Worm (Caenorhabditis elegans) whole organism, L4 larva: ENCODE measurements around the gene ZK1248.20.

ENCODE experiments used
- D1046.2 ChIP-seq: fragments of 200-800 bp; sonication (Bioruptor generic); IDR thresholded peaks from 2 replicates; pipeline ENCODE4 v1.3.6; 2022; ENCODE audit warnings: missing genetic modification characterization, missing compliant biosample characterization
- F26F4.8 ChIP-seq: fragments of 200-800 bp; sonication (Bioruptor generic); conservative IDR thresholded peaks from 2 replicates; pipeline ENCODE4 v1.3.6; 2022; ENCODE audit warnings: missing genetic modification characterization, missing compliant biosample characterization
- F49E8.2 ChIP-seq: sonication (generic microtip); optimal IDR thresholded peaks from 2 replicates; lab custom pipeline; 2016; ENCODE audit warnings: missing compliant biosample characterization, mild to moderate bottlenecking, missing genetic modification characterization, borderline replicate concordance
- Y105C5A.15 ChIP-seq: fragments of 200-800 bp; sonication (Bioruptor generic); IDR thresholded peaks from 2 replicates; pipeline ENCODE4 v1.3.6; 2022; ENCODE audit warnings: missing genetic modification characterization, missing compliant biosample characterization
- Y48G9A.11 ChIP-seq: fragments of 200-800 bp; sonication (Bioruptor generic); IDR thresholded peaks from 2 replicates; pipeline ENCODE4 v1.3.6; 2022; ENCODE audit warnings: missing genetic modification reagents, missing genetic modification characterization, missing compliant biosample characterization
- Y5F2A.4 ChIP-seq: fragments of 200-800 bp; sonication (Bioruptor generic); optimal IDR thresholded peaks from 2 replicates; lab custom pipeline; 2018; ENCODE audit warnings: mild to moderate bottlenecking, missing genetic modification characterization, missing compliant biosample characterization
- ZK546.5 ChIP-seq, 2 experiments: sonication (generic microtip); optimal IDR thresholded peaks; 2 replicates each; lab custom pipeline; 2017; ENCODE audit warnings: missing biosample characterization in 2 of 2, missing genetic modification characterization in 2 of 2
- ama-1 ChIP-seq: fragments of 150-350 bp; optimal IDR thresholded peaks from 2 replicates; lab custom pipeline; 2014; ENCODE audit warnings: inconsistent platforms, mixed read lengths
- attf-4 ChIP-seq: sonication (generic microtip); optimal IDR thresholded peaks from 3 replicates; lab custom pipeline; 2017; ENCODE audit warnings: missing biosample characterization, missing genetic modification characterization
- ceh-28 ChIP-seq: fragments of 150-350 bp; optimal IDR thresholded peaks from 2 replicates; lab custom pipeline; 2014; ENCODE audit warnings: missing biosample characterization, missing genetic modification reagents, missing genetic modification characterization
- ceh-32 ChIP-seq: sonication (generic microtip); optimal IDR thresholded peaks from 2 replicates; lab custom pipeline; 2016; ENCODE audit warnings: mild to moderate bottlenecking, missing genetic modification characterization, missing compliant biosample characterization; ENCODE audit not compliant: poor library complexity
- ceh-44 ChIP-seq: fragments of 200-800 bp; sonication (Bioruptor generic); IDR thresholded peaks from 2 replicates; pipeline ENCODE4 v1.3.6; 2022; ENCODE audit warnings: missing genetic modification reagents, missing genetic modification characterization, missing compliant biosample characterization
- ces-1 ChIP-seq: fragments of 150-350 bp; sonication (generic microtip); optimal IDR thresholded peaks from 4 replicates; lab custom pipeline; 2014; ENCODE audit warnings: missing biosample characterization, missing genetic modification reagents, missing genetic modification characterization
- ctbp-1 ChIP-seq: fragments of 200-800 bp; sonication (Bioruptor generic); IDR thresholded peaks from 2 replicates; pipeline ENCODE4 v1.3.6; 2022; ENCODE audit warnings: missing genetic modification reagents, missing genetic modification characterization, missing compliant biosample characterization
- daf-16 ChIP-seq, 3 experiments: sonication (generic microtip); optimal IDR thresholded peaks; 2 replicates each; lab custom pipeline; 2016 to 2017; ENCODE audit warnings: missing genetic modification characterization in 3 of 3, missing genetic modification reagents in 3 of 3, mild to moderate bottlenecking in 2 of 3, missing compliant biosample characterization in 2 of 3, missing biosample characterization in 1 of 3, moderate library complexity in 1 of 3
- dmd-6 ChIP-seq: fragments of 200-800 bp; sonication (Bioruptor generic); IDR thresholded peaks from 2 replicates; pipeline ENCODE4 v1.3.6; 2022; ENCODE audit warnings: missing genetic modification reagents, missing genetic modification characterization, missing compliant biosample characterization
- dve-1 ChIP-seq: sonication (generic microtip); optimal IDR thresholded peaks from 2 replicates; lab custom pipeline; 2017; ENCODE audit warnings: antibody characterized with exemption, mild to moderate bottlenecking, missing genetic modification characterization, missing compliant biosample characterization; ENCODE audit not compliant: insufficient read depth
- egl-27 ChIP-seq: sonication (generic microtip); optimal IDR thresholded peaks from 3 replicates; lab custom pipeline; 2017; ENCODE audit warnings: missing biosample characterization, missing genetic modification reagents, missing genetic modification characterization
- fkh-10 ChIP-seq: fragments of 150-350 bp; optimal IDR thresholded peaks from 2 replicates; lab custom pipeline; 2014; ENCODE audit warnings: missing biosample characterization, missing genetic modification reagents, missing genetic modification characterization
- gei-8 ChIP-seq: fragments of 200-800 bp; sonication (Bioruptor generic); optimal IDR thresholded peaks from 2 replicates; lab custom pipeline; 2018; ENCODE audit warnings: mild to moderate bottlenecking, missing genetic modification characterization, missing compliant biosample characterization
- hlh-11 ChIP-seq: fragments of 200-800 bp; sonication (Bioruptor generic); optimal IDR thresholded peaks from 2 replicates; lab custom pipeline; 2018; ENCODE audit warnings: mild to moderate bottlenecking, missing genetic modification characterization, missing compliant biosample characterization
- hlh-30 ChIP-seq: sonication (generic microtip); optimal IDR thresholded peaks from 2 replicates; lab custom pipeline; 2017; ENCODE audit warnings: antibody characterized with exemption, mild to moderate bottlenecking, missing genetic modification characterization, missing compliant biosample characterization; ENCODE audit not compliant: insufficient read depth
- hmg-1.1 ChIP-seq: fragments of 200-800 bp; sonication (Bioruptor generic); IDR thresholded peaks from 2 replicates; pipeline ENCODE4 v1.3.6; 2022; ENCODE audit warnings: missing genetic modification reagents, missing genetic modification characterization, missing compliant biosample characterization
- lin-1 ChIP-seq: fragments of 200-800 bp; sonication (Bioruptor generic); IDR thresholded peaks from 2 replicates; pipeline ENCODE4 v1.3.6; 2022; ENCODE audit warnings: missing genetic modification reagents, missing genetic modification characterization, missing compliant biosample characterization
- lin-29 ChIP-seq: fragments of 200-800 bp; sonication (Bioruptor generic); IDR thresholded peaks from 2 replicates; pipeline ENCODE4 v1.3.6; 2022; ENCODE audit warnings: missing genetic modification reagents, missing genetic modification characterization, missing compliant biosample characterization
- madf-9 ChIP-seq: fragments of 200-800 bp; sonication (Bioruptor generic); conservative IDR thresholded peaks from 2 replicates; pipeline ENCODE4 v1.3.6; 2022; ENCODE audit warnings: missing genetic modification reagents, missing genetic modification characterization, missing compliant biosample characterization
- mdl-1 ChIP-seq, 2 experiments: fragments of 150-350 bp in 1 of 2; sonication (generic microtip) in 1 of 2; optimal IDR thresholded peaks; 2 replicates each; lab custom pipeline; 2014 to 2017; ENCODE audit warnings: missing biosample characterization in 2 of 2, missing genetic modification characterization in 2 of 2
- mep-1 ChIP-seq: fragments of 150-350 bp; sonication (generic microtip); optimal IDR thresholded peaks from 3 replicates; lab custom pipeline; 2014; ENCODE audit warnings: missing biosample characterization, missing genetic modification characterization
- mxl-3 ChIP-seq: fragments of 200-800 bp; sonication (Bioruptor generic); optimal IDR thresholded peaks from 2 replicates; lab custom pipeline; 2018; ENCODE audit warnings: mild to moderate bottlenecking, missing genetic modification characterization, missing compliant biosample characterization
- nhr-11 ChIP-seq: fragments of 150-350 bp; optimal IDR thresholded peaks from 2 replicates; lab custom pipeline; 2014; ENCODE audit warnings: missing biosample characterization, missing genetic modification characterization
- nhr-237 ChIP-seq: sonication (generic microtip); optimal IDR thresholded peaks from 2 replicates; lab custom pipeline; 2017; ENCODE audit warnings: missing biosample characterization, missing genetic modification characterization
- nhr-25 ChIP-seq: sonication (generic microtip); optimal IDR thresholded peaks from 2 replicates; lab custom pipeline; 2017; ENCODE audit warnings: missing genetic modification characterization, mild to moderate bottlenecking, missing compliant biosample characterization, antibody characterized with exemption, moderate library complexity, borderline replicate concordance; ENCODE audit not compliant: insufficient read depth
- nhr-28 ChIP-seq: fragments of 150-350 bp; optimal IDR thresholded peaks from 2 replicates; lab custom pipeline; 2014; ENCODE audit warnings: missing biosample characterization, missing genetic modification characterization
- nhr-41 ChIP-seq: fragments of 200-800 bp; sonication (Bioruptor generic); IDR thresholded peaks from 2 replicates; pipeline ENCODE4 v1.3.6; 2022; ENCODE audit warnings: missing genetic modification reagents, missing genetic modification characterization, missing compliant biosample characterization
- nhr-77 ChIP-seq: fragments of 150-350 bp; optimal IDR thresholded peaks from 2 replicates; lab custom pipeline; 2014; ENCODE audit warnings: missing biosample characterization, missing genetic modification characterization
- php-3 ChIP-seq: fragments of 200-800 bp; sonication (Bioruptor generic); IDR thresholded peaks from 2 replicates; pipeline ENCODE4 v1.3.6; 2022; ENCODE audit warnings: missing genetic modification reagents, missing genetic modification characterization, missing compliant biosample characterization
- pqm-1 ChIP-seq: sonication (generic microtip); optimal IDR thresholded peaks from 2 replicates; lab custom pipeline; 2017; ENCODE audit warnings: missing biosample characterization, missing genetic modification characterization
- snpc-1.2 ChIP-seq: fragments of 200-800 bp; sonication (Bioruptor generic); IDR thresholded peaks from 2 replicates; pipeline ENCODE4 v1.3.6; 2022; ENCODE audit warnings: missing genetic modification reagents, missing genetic modification characterization, missing compliant biosample characterization
- unc-130 ChIP-seq: sonication (generic microtip); optimal IDR thresholded peaks from 2 replicates; lab custom pipeline; 2016; ENCODE audit warnings: missing genetic modification reagents, missing genetic modification characterization, missing compliant biosample characterization
- unc-62 ChIP-seq, 3 experiments: fragments of 150-350 bp in 1 of 3; sonication (generic microtip); optimal IDR thresholded peaks in 2 of 3; peaks in 1 of 3; 1 replicate in 1 of 3; 2 replicates in 2 of 3; lab custom pipeline; 2014 to 2017; ENCODE audit warnings: missing biosample characterization in 3 of 3, missing genetic modification characterization in 3 of 3, missing genetic modification reagents in 3 of 3, missing genotype in 1 of 3
- zag-1 ChIP-seq: fragments of 150-350 bp; optimal IDR thresholded peaks from 2 replicates; lab custom pipeline; 2014; ENCODE audit warnings: missing biosample characterization, missing genetic modification characterization

ZK1248.20 gene

DNA sequence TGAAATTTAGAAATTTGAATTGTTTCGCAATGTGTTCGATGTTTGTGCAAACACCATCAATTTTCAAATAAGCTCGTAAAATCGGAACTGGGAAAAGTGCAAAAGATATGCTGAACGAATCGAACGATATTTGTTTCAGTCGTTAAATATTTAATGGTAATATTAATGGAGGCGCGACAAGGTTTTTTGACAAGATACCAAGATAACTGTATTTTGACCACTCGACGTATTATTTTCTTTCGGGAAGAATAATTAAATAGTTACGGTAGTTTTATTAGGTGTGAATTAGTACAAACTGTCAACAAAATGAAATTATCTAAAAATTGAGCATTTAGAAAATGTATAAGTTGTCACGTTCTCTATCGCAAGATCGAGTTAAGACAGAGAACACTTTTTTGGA, 12.2 kb upstream of the ZK1248.20 start (continued):
- TF ChIP-seq unc-62 (GFP tag; optimal IDR thresholded peaks at IDR 0.05 in 1 of 2; lab: Kevin White, UChicago) (no peak), unc-62 (tag; optimal IDR thresholded peaks at IDR 0.05; lab: Kevin White, UChicago) (no peak), nhr-237 (tag; lab: Kevin White, UChicago) (no peak), mep-1 (tag; lab: Kevin White, UChicago) (no peak), nhr-11 (tag; lab: Kevin White, UChicago) (no peak), Y105C5A.15 (GFP tag; lab: Robert Waterston, UW) (no peak), nhr-28 (tag; lab: Kevin White, UChicago) (no peak), ces-1 (no peak)

DNA sequence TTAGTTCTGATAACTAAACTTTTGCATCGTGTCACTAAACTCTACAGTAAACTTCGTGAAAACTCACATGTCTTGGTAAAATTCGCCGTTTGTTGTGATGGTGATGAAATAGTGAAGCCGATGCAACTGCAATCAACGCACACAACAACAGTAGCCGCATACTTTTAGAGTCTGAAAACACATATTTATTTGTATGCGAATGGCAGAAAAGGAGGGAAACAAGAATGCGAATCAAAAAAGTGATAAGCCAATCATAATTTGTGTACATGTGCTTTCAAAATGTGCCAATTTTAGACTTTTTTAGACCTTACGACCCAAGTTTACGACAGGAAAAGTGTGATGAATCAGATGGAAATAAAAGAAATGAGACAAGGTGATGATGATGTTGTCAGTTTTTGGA, 11.1 kb upstream of the ZK1248.20 start, which contains the start of gene K05F1.10:
Gene K05F1.10, minus strand, starts transcription at position 171 of the 400 bp plus-strand sequence.
- no peak for TF ChIP-seq egl-27
- TF ChIP-seq pqm-1, result peak; percentile 19
- no peak for TF ChIP-seq lin-29 (GFP tag; lab: Robert Waterston, UW)
- TF ChIP-seq snpc-1.2 (GFP tag; lab: Robert Waterston, UW), result no peak
- peak; percentile 4 for TF ChIP-seq dve-1
- peak; percentile 45 for TF ChIP-seq hlh-30
- no peak for TF ChIP-seq daf-16 (GFP tag; optimal IDR thresholded peaks at IDR 0.05; lab: Kevin White, UChicago)
- TF ChIP-seq daf-16 (tag; optimal IDR thresholded peaks at IDR 0.05; lab: Kevin White, UChicago), result peak; percentile 88
- TF ChIP-seq ama-1, result no peak
- TF ChIP-seq ces-1, result no peak
- TF ChIP-seq F26F4.8 (GFP tag; lab: Robert Waterston, UW), result no peak
- TF ChIP-seq dmd-6 (GFP tag; lab: Robert Waterston, UW), result peak; percentile 46
- TF ChIP-seq php-3 (GFP tag; lab: Robert Waterston, UW), result peak; percentile 46; the same call in 1 of the 2 replicates
- no peak for TF ChIP-seq gei-8 (GFP tag; lab: Kevin White, UChicago)
- TF ChIP-seq mep-1 (tag; lab: Kevin White, UChicago), result no peak
- no peak for TF ChIP-seq ceh-44 (GFP tag; lab: Robert Waterston, UW)
- TF ChIP-seq hlh-11 (tag; lab: Kevin White, UChicago), result peak; percentile 38
- TF ChIP-seq mdl-1 (tag; optimal IDR thresholded peaks at IDR 0.05; lab: Kevin White, UChicago), result peak in 1 of 2 experiments; percentile 3
- TF ChIP-seq nhr-28 (tag; lab: Kevin White, UChicago), result peak; percentile 23
- TF ChIP-seq, all 104 proteins: peak for 9

DNA sequence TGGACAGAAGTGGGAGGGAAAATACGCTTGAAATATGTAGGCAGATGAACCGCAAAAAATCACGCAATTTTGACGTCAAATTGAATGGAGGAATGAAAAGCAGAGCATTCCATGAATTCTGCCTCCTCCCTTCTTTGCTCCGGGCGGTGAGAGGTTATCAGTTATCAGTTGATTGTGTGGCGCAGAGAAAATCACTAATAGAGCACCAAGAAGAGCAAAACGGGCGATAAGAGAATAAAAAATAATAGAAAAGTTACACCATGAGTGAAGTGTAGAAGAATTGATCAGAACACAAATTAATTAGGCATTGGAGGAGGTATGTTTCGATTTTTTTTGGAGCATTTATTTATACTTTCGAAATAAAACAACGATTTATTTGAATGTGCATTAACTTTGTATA, 9.9 kb upstream of the ZK1248.20 start:
- no peak for TF ChIP-seq daf-16 (GFP tag; optimal IDR thresholded peaks at IDR 0.05; lab: Kevin White, UChicago)
- peak; percentile 38 for TF ChIP-seq daf-16 (tag; optimal IDR thresholded peaks at IDR 0.05; lab: Kevin White, UChicago)
- TF ChIP-seq pqm-1, result peak; percentile 92
- peak; percentile 52 for TF ChIP-seq nhr-77
- TF ChIP-seq nhr-28 (tag; lab: Kevin White, UChicago), result peak; percentile 90
- TF ChIP-seq dve-1, result peak; percentile 28
- no peak for TF ChIP-seq ceh-44 (GFP tag; lab: Robert Waterston, UW)
- TF ChIP-seq mxl-3 (GFP tag; lab: Kevin White, UChicago), result no peak
- peak; percentile 64 for TF ChIP-seq hlh-11 (tag; lab: Kevin White, UChicago)
- no peak for TF ChIP-seq Y48G9A.11 (GFP tag; lab: Robert Waterston, UW)
- peak; percentile 89 for TF ChIP-seq dmd-6 (GFP tag; lab: Robert Waterston, UW)
- TF ChIP-seq lin-1 (GFP tag; lab: Robert Waterston, UW), result 0 out of 2 replicates have a peak, but pooled peaks have one; percentile 26
- peak; percentile 60; the same call in 1 of the 2 replicates for TF ChIP-seq nhr-41 (GFP tag; lab: Robert Waterston, UW)

DNA sequence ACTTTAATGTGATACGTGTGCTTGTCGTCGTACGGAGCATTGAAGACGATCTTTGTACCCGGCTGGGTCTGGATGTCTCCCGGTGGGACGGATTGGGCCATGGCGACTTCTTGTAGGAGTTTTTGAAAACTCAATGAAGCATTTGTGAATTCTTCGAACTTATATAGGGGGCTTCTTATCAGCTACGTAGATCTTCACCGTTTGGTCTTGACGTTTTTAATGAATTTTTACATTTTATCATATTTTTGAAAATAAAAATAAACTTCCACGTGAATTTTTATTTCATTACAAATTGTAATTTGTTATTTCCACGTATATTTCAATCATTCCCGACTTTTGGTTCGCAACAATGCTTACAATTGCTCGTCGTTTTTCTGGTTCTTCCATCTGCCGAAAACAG, 6.2 kb upstream of the ZK1248.20 start, which contains the start of the genes msp-64 and ZK1248.5:
Gene msp-64, minus strand, starts transcription at position 101 of the 400 bp plus-strand sequence.
Gene ZK1248.5, plus strand, starts transcription at position 285 of the 400 bp plus-strand sequence.
- TF ChIP-seq ceh-32 (tag; lab: Kevin White, UChicago) (no peak), D1046.2 (GFP tag; lab: Robert Waterston, UW) (no peak), dmd-6 (GFP tag; lab: Robert Waterston, UW) (no peak), ZK546.5 (tag; optimal IDR thresholded peaks at IDR 0.05; lab: Kevin White, UChicago) (no peak), nhr-41 (GFP tag; lab: Robert Waterston, UW) (no peak), Y5F2A.4 (GFP tag; lab: Kevin White, UChicago) (no peak), unc-62 (GFP tag; optimal IDR thresholded peaks at IDR 0.05 in 1 of 2; lab: Kevin White, UChicago) (no peak), unc-62 (tag; optimal IDR thresholded peaks at IDR 0.05; lab: Kevin White, UChicago) (no peak), hmg-1.1 (GFP tag; lab: Robert Waterston, UW) (no peak), unc-130 (no peak), nhr-237 (tag; lab: Kevin White, UChicago) (no peak), nhr-25 (tag; lab: Kevin White, UChicago) (no peak), madf-9 (no peak), ctbp-1 (GFP tag; lab: Robert Waterston, UW) (no peak), attf-4 (tag; lab: Kevin White, UChicago) (no peak), mep-1 (tag; lab: Kevin White, UChicago) (no peak), zag-1 (tag; lab: Kevin White, UChicago) (no peak), fkh-10 (GFP tag; lab: Kevin White, UChicago) (no peak), F49E8.2 (tag; lab: Kevin White, UChicago) (no peak), ceh-28 (tag; lab: Kevin White, UChicago) (no peak), php-3 (GFP tag; lab: Robert Waterston, UW) (no peak)
